Fruit fly (Drosophila melanogaster) Kc167 (cell line): ENCODE results near the gene Fur2.

Experiments used
- Myc ChIP-seq: fragments of >200 bp; optimal IDR thresholded peaks from 2 replicates; lab custom pipeline; 2017; ENCODE audit warnings: missing external identifiers
- h ChIP-seq: fragments of >200 bp; optimal IDR thresholded peaks from 3 replicates; lab custom pipeline; 2018; ENCODE audit warnings: missing external identifiers
- insv ChIP-seq: fragments of >200 bp; optimal IDR thresholded peaks from 3 replicates; lab custom pipeline; 2018; ENCODE audit warnings: missing external identifiers
- psq ChIP-seq: fragments of >200 bp; optimal IDR thresholded peaks from 2 replicates; lab custom pipeline; 2017; ENCODE audit warnings: missing external identifiers

- no peak for TF ChIP-seq insv
- TF ChIP-seq Myc (lab: Kevin White, UChicago): no peak
- no peak for TF ChIP-seq h
- no peak for TF ChIP-seq psq (lab: Kevin White, UChicago)
Observed at dm6 chrX:16372492-16373350, at the start of gene Fur2.
